Worm (Caenorhabditis elegans) whole organism, L4 larva: ENCODE data around the gene sql-1.
A peak's percentile ranks its signal among the peaks of the same experiment; 100 is the strongest.

Experiments used
- D1046.2 ChIP-seq: fragments of 200-800 bp; sonication (Bioruptor generic); IDR thresholded peaks from 2 replicates; pipeline ENCODE4 v1.3.6; 2022; ENCODE audit warnings: missing genetic modification characterization, missing compliant biosample characterization
- F10B5.3 ChIP-seq: sonication (generic microtip); optimal IDR thresholded peaks from 2 replicates; lab custom pipeline; 2016; ENCODE audit warnings: mild to moderate bottlenecking, missing genetic modification characterization, missing compliant biosample characterization
- F26F4.8 ChIP-seq: fragments of 200-800 bp; sonication (Bioruptor generic); conservative IDR thresholded peaks from 2 replicates; pipeline ENCODE4 v1.3.6; 2022; ENCODE audit warnings: missing genetic modification characterization, missing compliant biosample characterization
- F49E8.2 ChIP-seq: sonication (generic microtip); optimal IDR thresholded peaks from 2 replicates; lab custom pipeline; 2016; ENCODE audit warnings: missing compliant biosample characterization, mild to moderate bottlenecking, missing genetic modification characterization, borderline replicate concordance
- T26A8.4 ChIP-seq: fragments of 200-800 bp; sonication (Bioruptor generic); IDR thresholded peaks from 2 replicates; pipeline ENCODE4 v1.3.6; 2022; ENCODE audit warnings: missing genetic modification characterization, missing compliant biosample characterization
- Y105C5A.15 ChIP-seq: fragments of 200-800 bp; sonication (Bioruptor generic); IDR thresholded peaks from 2 replicates; pipeline ENCODE4 v1.3.6; 2022; ENCODE audit warnings: missing genetic modification characterization, missing compliant biosample characterization
- aha-1 ChIP-seq: fragments of 150-350 bp; peaks from one replicate; lab custom pipeline; 2014; ENCODE audit warnings: missing biosample characterization, missing genetic modification characterization
- ama-1 ChIP-seq: fragments of 150-350 bp; optimal IDR thresholded peaks from 2 replicates; lab custom pipeline; 2014; ENCODE audit warnings: inconsistent platforms, mixed read lengths
- arid-1 ChIP-seq: fragments of 200-800 bp; sonication (Bioruptor generic); conservative IDR thresholded peaks from 2 replicates; pipeline ENCODE4 v1.3.6; 2022; ENCODE audit warnings: missing genetic modification reagents, missing genetic modification characterization, missing compliant biosample characterization
- ceh-28 ChIP-seq: fragments of 150-350 bp; optimal IDR thresholded peaks from 2 replicates; lab custom pipeline; 2014; ENCODE audit warnings: missing biosample characterization, missing genetic modification reagents, missing genetic modification characterization
- ceh-32 ChIP-seq: sonication (generic microtip); optimal IDR thresholded peaks from 2 replicates; lab custom pipeline; 2016; ENCODE audit warnings: mild to moderate bottlenecking, missing genetic modification characterization, missing compliant biosample characterization; ENCODE audit not compliant: poor library complexity
- ceh-44 ChIP-seq: fragments of 200-800 bp; sonication (Bioruptor generic); IDR thresholded peaks from 2 replicates; pipeline ENCODE4 v1.3.6; 2022; ENCODE audit warnings: missing genetic modification reagents, missing genetic modification characterization, missing compliant biosample characterization
- ceh-62 ChIP-seq: sonication (generic microtip); optimal IDR thresholded peaks from 2 replicates; lab custom pipeline; 2017; ENCODE audit warnings: missing biosample characterization, missing genetic modification characterization
- cey-2 ChIP-seq: sonication (generic microtip); optimal IDR thresholded peaks from 3 replicates; lab custom pipeline; 2017; ENCODE audit warnings: missing genetic modification characterization, mild to moderate bottlenecking, missing compliant biosample characterization, antibody characterized with exemption, borderline replicate concordance; ENCODE audit not compliant: insufficient read depth
- daf-12 ChIP-seq: fragments of 150-350 bp; optimal IDR thresholded peaks from 2 replicates; lab custom pipeline; 2014; ENCODE audit warnings: missing biosample characterization, missing genetic modification reagents, missing genetic modification characterization
- dmd-8 ChIP-seq: fragments of 200-800 bp; sonication (Bioruptor generic); IDR thresholded peaks from 2 replicates; pipeline ENCODE4 v1.3.6; 2022; ENCODE audit warnings: missing genetic modification characterization, missing compliant biosample characterization
- dmd-9 ChIP-seq: fragments of 200-800 bp; sonication (Bioruptor generic); IDR thresholded peaks from 2 replicates; pipeline ENCODE4 v1.3.6; 2022; ENCODE audit warnings: missing genetic modification reagents, missing genetic modification characterization, missing compliant biosample characterization
- dpl-1 ChIP-seq: fragments of 150-350 bp; optimal IDR thresholded peaks from 2 replicates; lab custom pipeline; 2014; ENCODE audit warnings: missing biosample characterization, missing genetic modification reagents, missing genetic modification characterization
- duxl-1 ChIP-seq: sonication (generic microtip); optimal IDR thresholded peaks from 2 replicates; lab custom pipeline; 2016; ENCODE audit warnings: mild to moderate bottlenecking, missing genetic modification characterization, moderate library complexity, missing compliant biosample characterization; ENCODE audit not compliant: poor library complexity
- dve-1 ChIP-seq: sonication (generic microtip); optimal IDR thresholded peaks from 2 replicates; lab custom pipeline; 2017; ENCODE audit warnings: antibody characterized with exemption, mild to moderate bottlenecking, missing genetic modification characterization, missing compliant biosample characterization; ENCODE audit not compliant: insufficient read depth
- fkh-10 ChIP-seq: fragments of 150-350 bp; optimal IDR thresholded peaks from 2 replicates; lab custom pipeline; 2014; ENCODE audit warnings: missing biosample characterization, missing genetic modification reagents, missing genetic modification characterization
- fos-1 ChIP-seq: fragments of 150-350 bp; optimal IDR thresholded peaks from 2 replicates; lab custom pipeline; 2014; ENCODE audit warnings: missing biosample characterization, missing genetic modification characterization
- gei-8 ChIP-seq: fragments of 200-800 bp; sonication (Bioruptor generic); optimal IDR thresholded peaks from 2 replicates; lab custom pipeline; 2018; ENCODE audit warnings: mild to moderate bottlenecking, missing genetic modification characterization, missing compliant biosample characterization
- hif-1 ChIP-seq, 2 experiments: sonication (generic microtip); optimal IDR thresholded peaks; 2 replicates each; lab custom pipeline; 2016 to 2017; ENCODE audit warnings: missing compliant biosample characterization in 2 of 2, missing genetic modification characterization in 2 of 2, missing genetic modification reagents in 2 of 2, missing genotype in 2 of 2, mild to moderate bottlenecking in 1 of 2
- hlh-11 ChIP-seq: fragments of 200-800 bp; sonication (Bioruptor generic); optimal IDR thresholded peaks from 2 replicates; lab custom pipeline; 2018; ENCODE audit warnings: mild to moderate bottlenecking, missing genetic modification characterization, missing compliant biosample characterization
- jun-1 ChIP-seq: fragments of 150-350 bp; optimal IDR thresholded peaks from 2 replicates; lab custom pipeline; 2014; ENCODE audit warnings: missing biosample characterization, missing genetic modification reagents, missing genetic modification characterization
- lim-7 ChIP-seq: fragments of 200-800 bp; sonication (Bioruptor generic); IDR thresholded peaks from 2 replicates; pipeline ENCODE4 v1.3.6; 2022; ENCODE audit warnings: missing genetic modification characterization, missing compliant biosample characterization
- lin-29 ChIP-seq: fragments of 200-800 bp; sonication (Bioruptor generic); IDR thresholded peaks from 2 replicates; pipeline ENCODE4 v1.3.6; 2022; ENCODE audit warnings: missing genetic modification reagents, missing genetic modification characterization, missing compliant biosample characterization
- lin-38 ChIP-seq: fragments of 200-800 bp; sonication (Bioruptor generic); IDR thresholded peaks from 2 replicates; pipeline ENCODE4 v1.3.6; 2022; ENCODE audit warnings: missing genetic modification reagents, missing genetic modification characterization, missing compliant biosample characterization
- lin-39 ChIP-seq: fragments of 150-350 bp; optimal IDR thresholded peaks from 2 replicates; lab custom pipeline; 2014; ENCODE audit warnings: missing biosample characterization, missing genetic modification reagents, missing genetic modification characterization
- madf-5 ChIP-seq, 2 experiments: fragments of 200-800 bp; sonication (Bioruptor generic); IDR thresholded peaks; 2 replicates each; pipeline ENCODE4 v1.3.6; 2022; ENCODE audit warnings: missing compliant biosample characterization in 2 of 2, missing genetic modification characterization in 2 of 2
- mep-1 ChIP-seq: fragments of 150-350 bp; sonication (generic microtip); optimal IDR thresholded peaks from 3 replicates; lab custom pipeline; 2014; ENCODE audit warnings: missing biosample characterization, missing genetic modification characterization
- mxl-2 ChIP-seq: fragments of 200-800 bp; sonication (Bioruptor generic); conservative IDR thresholded peaks from 2 replicates; pipeline ENCODE4 v1.3.6; 2022; ENCODE audit warnings: missing genetic modification reagents, missing genetic modification characterization, missing compliant biosample characterization
- nhr-237 ChIP-seq: sonication (generic microtip); optimal IDR thresholded peaks from 2 replicates; lab custom pipeline; 2017; ENCODE audit warnings: missing biosample characterization, missing genetic modification characterization
- nhr-48 ChIP-seq: sonication (generic microtip); optimal IDR thresholded peaks from 2 replicates; lab custom pipeline; 2016; ENCODE audit warnings: mild to moderate bottlenecking, missing genetic modification characterization, missing compliant biosample characterization
- nhr-6 ChIP-seq: fragments of 150-350 bp; optimal IDR thresholded peaks from 2 replicates; lab custom pipeline; 2014; ENCODE audit warnings: missing biosample characterization, missing genetic modification characterization
- nhr-77 ChIP-seq: fragments of 150-350 bp; optimal IDR thresholded peaks from 2 replicates; lab custom pipeline; 2014; ENCODE audit warnings: missing biosample characterization, missing genetic modification characterization
- php-3 ChIP-seq: fragments of 200-800 bp; sonication (Bioruptor generic); IDR thresholded peaks from 2 replicates; pipeline ENCODE4 v1.3.6; 2022; ENCODE audit warnings: missing genetic modification reagents, missing genetic modification characterization, missing compliant biosample characterization
- pqm-1 ChIP-seq: sonication (generic microtip); optimal IDR thresholded peaks from 2 replicates; lab custom pipeline; 2017; ENCODE audit warnings: missing biosample characterization, missing genetic modification characterization
- saeg-2 ChIP-seq: fragments of 200-800 bp; sonication (Bioruptor generic); IDR thresholded peaks from 2 replicates; pipeline ENCODE4 v1.3.6; 2022; ENCODE audit warnings: missing genetic modification reagents, missing genetic modification characterization, missing compliant biosample characterization
- set-16 ChIP-seq: fragments of 200-800 bp; sonication (Bioruptor generic); IDR thresholded peaks from 2 replicates; pipeline ENCODE4 v1.3.6; 2022; ENCODE audit warnings: missing genetic modification reagents, missing genetic modification characterization, missing compliant biosample characterization
- skn-1 ChIP-seq: fragments of 150-350 bp; optimal IDR thresholded peaks from 2 replicates; lab custom pipeline; 2014; ENCODE audit warnings: missing biosample characterization, missing genetic modification characterization
- tag-97 ChIP-seq: fragments of 200-800 bp; sonication (Bioruptor generic); IDR thresholded peaks from 2 replicates; pipeline ENCODE4 v1.3.6; 2022; ENCODE audit warnings: missing genetic modification characterization, missing compliant biosample characterization
- unc-130 ChIP-seq: sonication (generic microtip); optimal IDR thresholded peaks from 2 replicates; lab custom pipeline; 2016; ENCODE audit warnings: missing genetic modification reagents, missing genetic modification characterization, missing compliant biosample characterization
- unc-39 ChIP-seq: sonication (generic microtip); optimal IDR thresholded peaks from 2 replicates; lab custom pipeline; 2017; ENCODE audit warnings: missing biosample characterization, missing genetic modification characterization
- zfp-2 ChIP-seq: sonication (generic microtip); optimal IDR thresholded peaks from 2 replicates; lab custom pipeline; 2016; ENCODE audit warnings: mild to moderate bottlenecking, missing genetic modification characterization, missing compliant biosample characterization
- zip-11 ChIP-seq: fragments of 200-800 bp; sonication (Bioruptor generic); IDR thresholded peaks from 2 replicates; pipeline ENCODE4 v1.3.6; 2022; ENCODE audit warnings: missing genetic modification characterization, missing compliant biosample characterization
- ztf-7 ChIP-seq: fragments of 150-350 bp; optimal IDR thresholded peaks from 2 replicates; lab custom pipeline; 2014; ENCODE audit warnings: missing biosample characterization, missing genetic modification characterization

sql-1 gene

ce11 chrIII:12528029-12528428 lies 28.7 kb downstream of the sql-1 start (continued):
- TF ChIP-seq dpl-1 (GFP tag; lab: Kevin White, UChicago) = peak; percentile 86
- TF ChIP-seq dve-1 (tag; lab: Kevin White, UChicago) = peak; percentile 17
- TF ChIP-seq madf-5 (GFP tag; IDR thresholded peaks at IDR 0.05; lab: Robert Waterston, UW) = no peak
- TF ChIP-seq arid-1 (GFP tag; lab: Robert Waterston, UW) = no peak; the same call in 1 of the 2 replicates
- no peak for TF ChIP-seq Y105C5A.15 (GFP tag; lab: Robert Waterston, UW)
- TF ChIP-seq unc-39 = no peak
- no peak for TF ChIP-seq F26F4.8
- no peak for TF ChIP-seq aha-1 (tag; lab: Kevin White, UChicago)
- TF ChIP-seq cey-2 = no peak
- no peak for TF ChIP-seq fos-1 (tag; lab: Kevin White, UChicago)
- no peak for TF ChIP-seq ceh-32 (tag; lab: Kevin White, UChicago)
- TF ChIP-seq daf-12 (tag; lab: Kevin White, UChicago) = no peak
- TF ChIP-seq nhr-48 (tag; lab: Kevin White, UChicago) = no peak
- no peak for TF ChIP-seq skn-1
- peak; percentile 29 for TF ChIP-seq mep-1 (tag; lab: Kevin White, UChicago)
- peak in 1 of 2 experiments; percentile 3 for TF ChIP-seq hif-1 (tag; optimal IDR thresholded peaks at IDR 0.05; lab: Kevin White, UChicago)
- no peak for TF ChIP-seq pqm-1 (tag; lab: Kevin White, UChicago)
- no peak for TF ChIP-seq ceh-62 (tag; lab: Kevin White, UChicago)
- TF ChIP-seq zip-11 (GFP tag; lab: Robert Waterston, UW) = no peak
- TF ChIP-seq hlh-11 (tag; lab: Kevin White, UChicago) = no peak
- no peak for TF ChIP-seq tag-97 (GFP tag; lab: Robert Waterston, UW)
- no peak for TF ChIP-seq lin-29 (GFP tag; lab: Robert Waterston, UW)
- no peak for TF ChIP-seq F10B5.3 (tag; lab: Kevin White, UChicago)
- TF ChIP-seq ama-1 (lab: Kevin White, UChicago) = no peak
- TF ChIP-seq lin-38 (GFP tag; lab: Robert Waterston, UW) = peak; percentile 65
- TF ChIP-seq D1046.2 (GFP tag; lab: Robert Waterston, UW) = no peak
- TF ChIP-seq duxl-1 (tag; lab: Kevin White, UChicago) = no peak
- no peak for TF ChIP-seq dmd-9 (GFP tag; lab: Robert Waterston, UW)
- TF ChIP-seq dmd-8 (GFP tag; lab: Robert Waterston, UW) = no peak
- no peak for TF ChIP-seq unc-130
- TF ChIP-seq ztf-7 (tag; lab: Kevin White, UChicago) = no peak
- TF ChIP-seq ceh-28 (tag; lab: Kevin White, UChicago) = no peak
- no peak for TF ChIP-seq php-3
- TF ChIP-seq ceh-44 (GFP tag; lab: Robert Waterston, UW) = no peak

DNA sequence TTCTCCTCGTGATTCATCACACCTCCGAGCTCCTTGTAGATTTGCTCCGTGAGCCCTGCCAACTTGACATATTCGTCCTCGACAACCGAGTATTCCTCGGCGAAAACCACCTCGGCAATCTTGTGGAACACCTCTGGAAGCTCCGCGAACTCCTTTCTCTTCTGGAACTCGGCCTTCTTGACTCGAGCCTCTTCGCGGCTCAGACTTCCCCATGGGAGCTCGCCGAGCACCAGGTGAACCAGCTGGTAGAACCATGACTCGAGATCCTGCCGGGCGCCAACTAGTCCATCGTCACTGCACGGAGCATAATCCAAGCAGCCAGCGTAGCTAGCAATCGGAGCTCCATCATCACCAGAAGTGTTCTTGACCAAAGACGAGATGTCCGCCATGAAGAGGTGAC lies 31.1 kb downstream of the sql-1 start:
- peak; percentile 86 for TF ChIP-seq set-16 (GFP tag; lab: Robert Waterston, UW)

DNA sequence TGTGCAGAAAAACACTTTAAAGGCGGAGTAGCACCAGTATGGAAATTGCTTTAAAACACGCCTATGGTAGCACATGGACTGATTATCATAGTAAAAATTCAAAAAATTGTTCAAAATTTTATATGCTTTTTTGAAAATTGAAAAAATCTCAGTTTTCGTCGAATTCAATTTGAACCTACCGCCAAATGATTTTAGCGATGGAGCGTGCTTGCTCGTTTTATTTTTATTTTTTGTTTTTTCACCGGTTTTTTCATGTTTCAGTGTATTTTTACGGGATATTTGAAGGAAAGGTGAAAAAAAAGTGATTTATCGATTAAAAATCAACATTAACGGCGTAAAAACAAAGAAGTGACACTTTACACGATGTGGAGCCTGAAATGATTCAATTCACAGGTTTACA lies 34.5 kb downstream of the sql-1 start:
- TF ChIP-seq T26A8.4 (no peak), dpl-1 (GFP tag; lab: Kevin White, UChicago) (no peak), nhr-77 (tag; lab: Kevin White, UChicago) (no peak), lin-39 (no peak), lim-7 (no peak), jun-1 (no peak), F49E8.2 (tag; lab: Kevin White, UChicago) (no peak), cey-2 (no peak), tag-97 (GFP tag; lab: Robert Waterston, UW) (no peak), nhr-237 (tag; lab: Kevin White, UChicago) (no peak), ceh-44 (GFP tag; lab: Robert Waterston, UW) (no peak), lin-29 (GFP tag; lab: Robert Waterston, UW) (no peak), hif-1 (tag; optimal IDR thresholded peaks at IDR 0.05; lab: Kevin White, UChicago) (no peak), gei-8 (GFP tag; lab: Kevin White, UChicago) (no peak), fkh-10 (GFP tag; lab: Kevin White, UChicago) (no peak), saeg-2 (GFP tag; lab: Robert Waterston, UW) (no peak), mxl-2 (GFP tag; lab: Robert Waterston, UW) (no peak), zfp-2 (no peak), nhr-6 (tag; lab: Kevin White, UChicago) (no peak)
